Fruit fly (Drosophila melanogaster): ENCODE data around the gene pad.

pad gene

DNA sequence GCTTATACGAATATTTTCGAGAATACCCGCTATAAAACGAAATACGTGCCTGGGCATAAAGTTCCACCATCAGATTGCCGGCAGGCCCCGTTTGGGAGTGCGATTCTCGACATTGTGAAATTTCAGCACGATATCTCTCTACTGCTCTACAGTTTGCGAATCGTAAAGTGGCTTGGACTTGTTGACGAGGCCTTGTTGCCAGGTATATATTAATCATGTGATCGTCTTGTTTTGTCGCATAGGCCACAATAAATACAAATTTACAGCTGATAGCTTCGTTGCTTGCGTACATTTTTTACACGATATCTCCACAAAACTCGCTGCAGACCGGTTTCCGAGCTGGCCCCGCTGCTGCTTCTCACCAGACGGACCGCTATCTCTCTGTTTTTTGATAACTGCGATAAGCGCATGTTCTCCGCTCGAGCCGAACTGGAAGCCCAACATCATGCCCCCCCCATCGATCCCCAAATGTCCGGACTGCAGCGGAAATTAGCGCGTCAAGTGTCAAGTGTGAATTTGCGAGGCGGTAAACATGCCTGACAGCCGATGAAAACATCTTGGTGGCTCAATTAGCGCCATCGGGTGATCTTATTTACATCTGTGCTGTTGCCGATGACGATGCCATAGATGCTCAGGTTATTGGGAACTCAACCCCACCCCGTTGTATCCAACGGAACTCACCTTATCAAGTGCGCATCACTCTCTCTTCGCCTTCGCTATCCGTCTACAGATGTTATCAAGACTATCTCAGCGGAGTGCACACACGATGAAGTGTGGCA lies 32.6 kb upstream of the pad start (continued):
- peak; percentile 13 for TF ChIP-seq CG8388 (GFP tag; optimal IDR thresholded peaks at IDR 0.05)
- TF ChIP-seq pros (GFP tag; optimal IDR thresholded peaks at IDR 0.05) = peak; percentile 20
- TF ChIP-seq sd (tag; optimal IDR thresholded peaks at IDR 0.05) = no peak
- no peak for TF ChIP-seq CG11504 (tag; optimal IDR thresholded peaks at IDR 0.05)
- no peak for TF ChIP-seq Hr3 (GFP tag; optimal IDR thresholded peaks at IDR 0.05)
- TF ChIP-seq maf-S (GFP tag; optimal IDR thresholded peaks at IDR 0.05) = peak; percentile 37
- TF ChIP-seq fd64A (GFP tag; optimal IDR thresholded peaks at IDR 0.05) = no peak
- TF ChIP-seq amos (GFP tag; IDR thresholded peaks at IDR 0.05; ENCODE audit: partially characterized antibody) = no peak
- peak; percentile 60; the same call in 1 of the 2 replicates for TF ChIP-seq Atf6 (GFP tag; IDR thresholded peaks at IDR 0.05)
- no peak for TF ChIP-seq ash1 (GFP tag; optimal IDR thresholded peaks at IDR 0.05)
- no peak for TF ChIP-seq ac (GFP tag; optimal IDR thresholded peaks at IDR 0.05)
- TF ChIP-seq Pdp1 (GFP tag; optimal IDR thresholded peaks at IDR 0.05) = peak; percentile 2 to 34
- no peak for TF ChIP-seq CG4617 (GFP tag; optimal IDR thresholded peaks at IDR 0.05; ENCODE audit: borderline replicate concordance)
- no peak for TF ChIP-seq BEAF-32 (GFP tag; optimal IDR thresholded peaks at IDR 0.05)
- no peak for TF ChIP-seq CG8359 (GFP tag; optimal IDR thresholded peaks at IDR 0.05; ENCODE audit: borderline replicate concordance)
- TF ChIP-seq sim (GFP tag; IDR thresholded peaks at IDR 0.05) = no peak
- TF ChIP-seq HLH54F (GFP tag; optimal IDR thresholded peaks at IDR 0.05) = no peak
- TF ChIP-seq CG14441 (GFP tag; IDR thresholded peaks at IDR 0.05) = peak; percentile 38; the same call in 1 of the 2 replicates
- no peak for TF ChIP-seq twi (tag; optimal IDR thresholded peaks at IDR 0.05)
- TF ChIP-seq CG10366 (GFP tag; IDR thresholded peaks at IDR 0.05) = no peak
- peak; percentile 87 for TF ChIP-seq Med (GFP tag)
- TF ChIP-seq wdn (GFP tag; IDR thresholded peaks at IDR 0.05) = 0 out of 2 replicates have a peak, but pooled peaks have one; percentile 40
- peak; percentile 69; the same call in 1 of the 4 replicates for TF ChIP-seq chinmo (GFP tag; IDR thresholded peaks at IDR 0.05; ENCODE audit: partially characterized antibody)
- no peak for TF ChIP-seq BtbVII (GFP tag; optimal IDR thresholded peaks at IDR 0.05)
- peak; percentile 30 for TF ChIP-seq gem (tag; optimal IDR thresholded peaks at IDR 0.05)
- no peak for TF ChIP-seq pum (GFP tag; optimal IDR thresholded peaks at IDR 0.05)
- peak; percentile 45; the same call in 1 of the 2 replicates for TF ChIP-seq sob (GFP tag; IDR thresholded peaks at IDR 0.05)
- no peak for TF ChIP-seq CG16779 (GFP tag; IDR thresholded peaks at IDR 0.05)
- no peak for TF ChIP-seq HmgZ (tag; optimal IDR thresholded peaks at IDR 0.05)
- TF ChIP-seq CG2116 (GFP tag; optimal IDR thresholded peaks at IDR 0.05) = no peak
- no peak for TF ChIP-seq ems (GFP tag; optimal IDR thresholded peaks at IDR 0.05)
- no peak for TF ChIP-seq Vsx1 (GFP tag; optimal IDR thresholded peaks at IDR 0.05)
- TF ChIP-seq CG14710 (tag; optimal IDR thresholded peaks at IDR 0.05) = no peak
- no peak for TF ChIP-seq Oaz (GFP tag; IDR thresholded peaks at IDR 0.05)
- no peak for TF ChIP-seq tna (GFP tag; IDR thresholded peaks at IDR 0.05; ENCODE audit: partially characterized antibody)
- TF ChIP-seq Oli (tag; optimal IDR thresholded peaks at IDR 0.05) = peak; percentile 14
- TF ChIP-seq CG12071 (GFP tag; optimal IDR thresholded peaks at IDR 0.05) = no peak
- TF ChIP-seq CG10979 (tag; optimal IDR thresholded peaks at IDR 0.05) = peak; percentile 3
- TF ChIP-seq HLHmδ (GFP tag; optimal IDR thresholded peaks at IDR 0.05) = no peak
- TF ChIP-seq kay (GFP tag; optimal IDR thresholded peaks at IDR 0.05) = no peak
- peak; percentile 10 for TF ChIP-seq zfh2 (GFP tag; optimal IDR thresholded peaks at IDR 0.05)
- no peak for TF ChIP-seq CG32767 (GFP tag; IDR thresholded peaks at IDR 0.05)
- peak; percentile 16 for TF ChIP-seq Ssrp (tag; optimal IDR thresholded peaks at IDR 0.05)
- TF ChIP-seq pho (GFP tag; optimal IDR thresholded peaks at IDR 0.05) = no peak
- peak; percentile 29 for TF ChIP-seq grau (tag; optimal IDR thresholded peaks at IDR 0.05)
- no peak for TF ChIP-seq CG6791 (GFP tag; IDR thresholded peaks at IDR 0.05; ENCODE audit: partially characterized antibody)
- TF ChIP-seq Meics (GFP tag; optimal IDR thresholded peaks at IDR 0.05) = peak; percentile 47
- TF ChIP-seq usp (GFP tag; optimal IDR thresholded peaks at IDR 0.05) = no peak
